Worm (Caenorhabditis elegans): ENCODE measurements around the gene vps-32.1.

DNA sequence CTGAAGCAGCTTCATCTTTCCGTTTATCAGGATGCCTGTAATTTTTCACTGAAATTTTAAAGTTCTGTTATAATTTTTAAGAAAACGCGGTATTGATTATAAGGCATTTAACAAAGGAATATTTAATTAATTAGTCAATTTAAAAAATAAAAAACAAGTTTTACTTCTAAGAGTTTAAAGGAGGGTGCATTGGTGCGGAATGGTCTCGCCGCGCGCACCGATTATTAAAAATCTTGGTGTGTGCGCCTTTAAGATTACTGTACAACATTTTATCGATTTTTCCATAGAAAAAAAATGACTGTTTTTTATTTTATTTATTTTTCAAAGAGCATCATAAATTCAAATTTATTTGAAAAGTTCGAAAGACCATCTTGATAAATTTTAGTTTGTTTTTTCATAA, 8.0 kb downstream of the vps-32.1 start:
- TF ChIP-seq flt-1 (GFP tag; IDR thresholded peaks at IDR 0.05), result no peak
- no peak for TF ChIP-seq tab-1 (GFP tag; IDR thresholded peaks at IDR 0.05)
- TF ChIP-seq ztf-29 (GFP tag; IDR thresholded peaks at IDR 0.05), result no peak
- no peak for TF ChIP-seq klf-2 (GFP tag; conservative IDR thresholded peaks at IDR 0.05)
- no peak for TF ChIP-seq cog-1 (tag; optimal IDR thresholded peaks at IDR 0.05)
- no peak for TF ChIP-seq ztf-23 (GFP tag; IDR thresholded peaks at IDR 0.05)
- no peak for TF ChIP-seq med-1 (GFP tag; optimal IDR thresholded peaks at IDR 0.05; ENCODE audit: insufficient read depth)
- no peak for TF ChIP-seq ref-1 (GFP tag; conservative IDR thresholded peaks at IDR 0.05)
